ENCODE assay signal across 4 worm cellular contexts in the genomic region with DNA sequence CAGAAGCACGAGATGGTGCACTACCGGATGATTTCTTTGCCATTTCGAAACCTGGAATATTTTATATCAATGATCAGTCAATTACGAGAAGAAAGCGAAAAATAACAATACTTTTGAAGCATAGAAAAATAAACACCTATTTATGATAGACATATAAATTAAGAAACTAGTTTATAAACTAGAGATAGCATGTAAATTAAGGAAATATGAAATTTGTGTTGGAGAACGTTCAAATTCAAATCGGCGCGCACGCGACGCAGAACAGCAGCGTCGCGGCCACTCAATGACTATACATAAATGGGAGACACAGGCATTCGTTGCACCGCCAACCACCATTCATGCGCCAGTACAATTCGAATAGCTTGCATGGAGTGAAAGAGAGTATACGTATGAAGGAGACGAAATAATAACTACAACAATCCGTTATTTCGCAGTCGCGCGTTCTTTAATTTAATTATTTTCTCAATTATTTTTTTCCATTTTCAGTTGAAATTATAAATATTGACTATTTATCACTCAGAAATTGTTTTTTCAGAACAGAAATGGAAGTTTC.
TF ChIP-seq lines count a peak whose summit lies in the region.

A gene (minus strand): TSS at position 51 of the 553 bp plus-strand sequence.
A gene (plus strand): TSS at position 536 of the 553 bp plus-strand sequence.

TF ChIP-seq in whole organism, L2 larva, 48 proteins besides CTCF, POLR2A, EP300 and RAD21 (continues in another document):
- TF ChIP-seq nhr-10 (tag; optimal IDR thresholded peaks at IDR 0.05; lab: Kevin White, UChicago): no peak
- TF ChIP-seq egl-27 (tag; optimal IDR thresholded peaks at IDR 0.05; lab: Kevin White, UChicago): peak; percentile 13
- no peak for TF ChIP-seq ama-1 (optimal IDR thresholded peaks at IDR 0.05; lab: Kevin White, UChicago)
- TF ChIP-seq nhr-129 (tag; optimal IDR thresholded peaks at IDR 0.05; lab: Kevin White, UChicago): peak; percentile 85
- TF ChIP-seq nhr-6 (tag; optimal IDR thresholded peaks at IDR 0.05; lab: Kevin White, UChicago): peak; percentile 48
- TF ChIP-seq nhr-11 (tag; optimal IDR thresholded peaks at IDR 0.05; lab: Kevin White, UChicago): no peak
- peak; percentile 90 for TF ChIP-seq lin-13 (GFP tag; optimal IDR thresholded peaks at IDR 0.05; lab: Kevin White, UChicago)
- TF ChIP-seq ZK546.5 (tag; optimal IDR thresholded peaks at IDR 0.05; lab: Kevin White, UChicago): no peak
- TF ChIP-seq unc-62 (GFP tag; optimal IDR thresholded peaks at IDR 0.05; lab: Kevin White, UChicago): no peak
- TF ChIP-seq nhr-23 (tag; optimal IDR thresholded peaks at IDR 0.05; lab: Kevin White, UChicago): no peak
- TF ChIP-seq sma-3 (GFP tag; optimal IDR thresholded peaks at IDR 0.05; lab: Kevin White, UChicago): peak; percentile 57
- peak; percentile 78 for TF ChIP-seq zag-1 (tag; optimal IDR thresholded peaks at IDR 0.05; lab: Kevin White, UChicago)
- no peak for TF ChIP-seq skn-1 (tag; optimal IDR thresholded peaks at IDR 0.05; lab: Kevin White, UChicago)
- TF ChIP-seq alr-1 (tag; optimal IDR thresholded peaks at IDR 0.05; lab: Kevin White, UChicago): no peak
- no peak for TF ChIP-seq elt-3 (tag; optimal IDR thresholded peaks at IDR 0.05; lab: Kevin White, UChicago)
- TF ChIP-seq sma-9 (GFP tag; optimal IDR thresholded peaks at IDR 0.05; lab: Kevin White, UChicago): peak; percentile 31
- TF ChIP-seq sma-9 (tag; optimal IDR thresholded peaks at IDR 0.05; lab: Kevin White, UChicago): no peak
- TF ChIP-seq fos-1 (tag; optimal IDR thresholded peaks at IDR 0.05; lab: Kevin White, UChicago): peak; percentile 77
- no peak for TF ChIP-seq ztf-11 (tag; optimal IDR thresholded peaks at IDR 0.05; lab: Kevin White, UChicago)
- peak; percentile 86 for TF ChIP-seq crh-2 (tag; optimal IDR thresholded peaks at IDR 0.05; lab: Kevin White, UChicago)
- TF ChIP-seq lin-11 (tag; optimal IDR thresholded peaks at IDR 0.05; lab: Kevin White, UChicago): peak; percentile 70
- TF ChIP-seq elt-1 (tag; optimal IDR thresholded peaks at IDR 0.05; lab: Kevin White, UChicago): no peak

TF ChIP-seq in whole organism, L4 larva, 104 proteins besides CTCF, POLR2A, EP300 and RAD21 (continues in another document):
- TF ChIP-seq F44E2.7 (GFP tag; IDR thresholded peaks at IDR 0.05; lab: Robert Waterston, UW) (no peak), mdt-29 (GFP tag; IDR thresholded peaks at IDR 0.05; lab: Robert Waterston, UW) (no peak; the same call in 1 of the 2 replicates), hmg-1.1 (GFP tag; IDR thresholded peaks at IDR 0.05; lab: Robert Waterston, UW) (peak; percentile 82), nhr-11 (tag; optimal IDR thresholded peaks at IDR 0.05; lab: Kevin White, UChicago) (peak; percentile 12), zfp-3 (GFP tag; conservative IDR thresholded peaks at IDR 0.05; lab: Robert Waterston, UW) (no peak), nhr-6 (tag; optimal IDR thresholded peaks at IDR 0.05; lab: Kevin White, UChicago) (peak; percentile 51), hlh-30 (tag; optimal IDR thresholded peaks at IDR 0.05; lab: Kevin White, UChicago; ENCODE audit: insufficient read depth) (peak; percentile 84), T20F7.1 (GFP tag; optimal IDR thresholded peaks at IDR 0.05; lab: Kevin White, UChicago) (peak; percentile 98), lin-38 (GFP tag; IDR thresholded peaks at IDR 0.05; lab: Robert Waterston, UW) (peak; percentile 84), dpl-1 (GFP tag; optimal IDR thresholded peaks at IDR 0.05; lab: Kevin White, UChicago) (peak; percentile 79), nhr-48 (tag; optimal IDR thresholded peaks at IDR 0.05; lab: Kevin White, UChicago) (peak; percentile 26), lsy-2 (tag; optimal IDR thresholded peaks at IDR 0.05; lab: Kevin White, UChicago) (peak; percentile 57 to 91), ztf-7 (tag; optimal IDR thresholded peaks at IDR 0.05; lab: Kevin White, UChicago) (peak; percentile 48), unc-62 (GFP tag; optimal IDR thresholded peaks at IDR 0.05 in 1 of 2; lab: Kevin White, UChicago) (peak in 1 of 2 experiments; percentile 64), unc-62 (tag; optimal IDR thresholded peaks at IDR 0.05; lab: Kevin White, UChicago) (no peak), lin-13 (GFP tag; optimal IDR thresholded peaks at IDR 0.05; lab: Kevin White, UChicago) (peak; percentile 91), Y48G9A.11 (GFP tag; IDR thresholded peaks at IDR 0.05; lab: Robert Waterston, UW) (no peak; the same call in 1 of the 2 replicates), ces-1 (GFP tag; optimal IDR thresholded peaks at IDR 0.05; lab: Kevin White, UChicago) (peak; percentile 59), snpc-4 (tag; optimal IDR thresholded peaks at IDR 0.05; lab: Kevin White, UChicago) (no peak), hif-1 (tag; optimal IDR thresholded peaks at IDR 0.05; lab: Kevin White, UChicago) (peak in 1 of 2 experiments; percentile 50), daf-8 (GFP tag; IDR thresholded peaks at IDR 0.05; lab: Robert Waterston, UW) (no peak)

TF ChIP-seq in whole organism, late embryonic, 69 proteins besides CTCF, POLR2A, EP300 and RAD21 (continues in another document):
- TF ChIP-seq ceh-45 (GFP tag; IDR thresholded peaks at IDR 0.05; lab: Robert Waterston, UW) (no peak), fax-1 (tag; optimal IDR thresholded peaks at IDR 0.05; lab: Kevin White, UChicago) (no peak), lim-6 (tag; optimal IDR thresholded peaks at IDR 0.05; lab: Kevin White, UChicago) (no peak), pag-3 (tag; optimal IDR thresholded peaks at IDR 0.05; lab: Kevin White, UChicago; ENCODE audit: borderline replicate concordance) (no peak), unc-86 (tag; optimal IDR thresholded peaks at IDR 0.05; lab: Kevin White, UChicago) (no peak), nfya-1 (tag; optimal IDR thresholded peaks at IDR 0.05; lab: Kevin White, UChicago) (peak; percentile 95), che-1 (tag; optimal IDR thresholded peaks at IDR 0.05; lab: Kevin White, UChicago) (no peak), ahr-1 (tag; optimal IDR thresholded peaks at IDR 0.05; lab: Kevin White, UChicago) (no peak), madf-2 (tag; optimal IDR thresholded peaks at IDR 0.05; lab: Kevin White, UChicago) (no peak), mec-3 (tag; optimal IDR thresholded peaks at IDR 0.05; lab: Kevin White, UChicago; ENCODE audit: borderline replicate concordance) (no peak), pros-1 (tag; optimal IDR thresholded peaks at IDR 0.05; lab: Kevin White, UChicago) (no peak), unc-42 (tag; optimal IDR thresholded peaks at IDR 0.05; lab: Kevin White, UChicago) (peak; percentile 92), C08G9.2 (tag; optimal IDR thresholded peaks at IDR 0.05; lab: Kevin White, UChicago) (no peak), ceh-2 (tag; optimal IDR thresholded peaks at IDR 0.05; lab: Kevin White, UChicago) (no peak), ceh-48 (tag; optimal IDR thresholded peaks at IDR 0.05; lab: Kevin White, UChicago) (no peak), pat-9 (tag; optimal IDR thresholded peaks at IDR 0.05; lab: Kevin White, UChicago) (no peak), ceh-18 (tag; optimal IDR thresholded peaks at IDR 0.05; lab: Kevin White, UChicago) (peak; percentile 49), hlh-30 (tag; optimal IDR thresholded peaks at IDR 0.05; lab: Kevin White, UChicago; ENCODE audit: insufficient read depth) (peak; percentile 64), npax-4 (tag; optimal IDR thresholded peaks at IDR 0.05; lab: Kevin White, UChicago) (no peak), tbx-7 (tag; optimal IDR thresholded peaks at IDR 0.05; lab: Kevin White, UChicago) (no peak), Y22D7AL.16 (tag; optimal IDR thresholded peaks at IDR 0.05; lab: Kevin White, UChicago) (no peak), ref-2 (tag; optimal IDR thresholded peaks at IDR 0.05; lab: Kevin White, UChicago) (peak; percentile 10), pqm-1 (tag; optimal IDR thresholded peaks at IDR 0.05; lab: Kevin White, UChicago) (no peak), elt-2 (tag; optimal IDR thresholded peaks at IDR 0.05; lab: Kevin White, UChicago) (no peak)

TF ChIP-seq in whole organism, mixed stage, embryonic, 35 proteins besides CTCF, POLR2A, EP300 and RAD21 (continues in another document):
- TF ChIP-seq unc-62 (GFP tag; optimal IDR thresholded peaks at IDR 0.05; lab: Kevin White, UChicago): peak; percentile 15
- TF ChIP-seq tbx-8 (GFP tag; optimal IDR thresholded peaks at IDR 0.05; lab: Kevin White, UChicago): no peak
- peak; percentile 73 for TF ChIP-seq ham-2 (GFP tag; optimal IDR thresholded peaks at IDR 0.05; lab: Kevin White, UChicago)
- no peak for TF ChIP-seq ceh-83 (GFP tag; optimal IDR thresholded peaks at IDR 0.05; lab: Kevin White, UChicago)
- no peak for TF ChIP-seq mab-5 (tag; optimal IDR thresholded peaks at IDR 0.05; lab: Kevin White, UChicago)
- TF ChIP-seq pha-4 (tag; optimal IDR thresholded peaks at IDR 0.05; lab: Kevin White, UChicago): peak; percentile 92
- TF ChIP-seq nhr-2 (tag; optimal IDR thresholded peaks at IDR 0.05; lab: Kevin White, UChicago): no peak
- no peak for TF ChIP-seq ztf-11 (tag; optimal IDR thresholded peaks at IDR 0.05; lab: Kevin White, UChicago)
- no peak for TF ChIP-seq drap-1 (GFP tag; optimal IDR thresholded peaks at IDR 0.05; lab: Kevin White, UChicago)
- TF ChIP-seq lin-32 (GFP tag; optimal IDR thresholded peaks at IDR 0.05; lab: Kevin White, UChicago): no peak
- peak; percentile 57 for TF ChIP-seq mls-2 (tag; optimal IDR thresholded peaks at IDR 0.05; lab: Kevin White, UChicago)
- no peak for TF ChIP-seq elt-3 (tag; optimal IDR thresholded peaks at IDR 0.05; lab: Kevin White, UChicago)
- TF ChIP-seq elt-1 (tag; optimal IDR thresholded peaks at IDR 0.05; lab: Kevin White, UChicago; ENCODE audit: borderline replicate concordance, insufficient read depth): no peak
- TF ChIP-seq snpc-4 (tag; optimal IDR thresholded peaks at IDR 0.05; lab: Kevin White, UChicago): no peak
- peak; percentile 24 for TF ChIP-seq hlh-1 (tag; optimal IDR thresholded peaks at IDR 0.05; lab: Kevin White, UChicago)
- TF ChIP-seq mep-1 (tag; optimal IDR thresholded peaks at IDR 0.05; lab: Kevin White, UChicago): peak; percentile 87
- TF ChIP-seq cnd-1 (tag; optimal IDR thresholded peaks at IDR 0.05; lab: Kevin White, UChicago): no peak
- peak; percentile 23 for TF ChIP-seq M03D4.4 (tag; optimal IDR thresholded peaks at IDR 0.05; lab: Kevin White, UChicago)
- peak; percentile 83 for TF ChIP-seq ceh-39 (tag; optimal IDR thresholded peaks at IDR 0.05; lab: Kevin White, UChicago)
- no peak for TF ChIP-seq blmp-1 (tag; optimal IDR thresholded peaks at IDR 0.05; lab: Kevin White, UChicago)
- no peak for TF ChIP-seq zip-8 (tag; optimal IDR thresholded peaks at IDR 0.05; lab: Kevin White, UChicago)
- TF ChIP-seq ces-1 (GFP tag; optimal IDR thresholded peaks at IDR 0.05; lab: Kevin White, UChicago): peak; percentile 95
- no peak for TF ChIP-seq unc-39 (tag; optimal IDR thresholded peaks at IDR 0.05; lab: Kevin White, UChicago)
- no peak for TF ChIP-seq nhr-28 (tag; optimal IDR thresholded peaks at IDR 0.05; lab: Kevin White, UChicago)
- TF ChIP-seq lsy-2 (tag; optimal IDR thresholded peaks at IDR 0.05; lab: Kevin White, UChicago): peak; percentile 58
- no peak for TF ChIP-seq bed-3 (GFP tag; optimal IDR thresholded peaks at IDR 0.05; lab: Kevin White, UChicago)
- peak; percentile 57 for TF ChIP-seq lin-13 (tag; optimal IDR thresholded peaks at IDR 0.05; lab: Kevin White, UChicago)
- peak; percentile 24 for TF ChIP-seq nhr-12 (tag; optimal IDR thresholded peaks at IDR 0.05; lab: Kevin White, UChicago)
